Worm (Caenorhabditis elegans): ENCODE results near the gene R151.2.

The R151.2 gene

ce11 chrIII:7209721-7210120 is at the start of gene R151.2:
TSS of gene R151.2 (plus strand) at chrIII:7209967.
- no peak for TF ChIP-seq unc-39 (tag; optimal IDR thresholded peaks at IDR 0.05)

- no peak for TF ChIP-seq ceh-83 (GFP tag; optimal IDR thresholded peaks at IDR 0.05)
- no peak for TF ChIP-seq blmp-1 (tag; optimal IDR thresholded peaks at IDR 0.05)
- TF ChIP-seq mab-5 (tag; optimal IDR thresholded peaks at IDR 0.05): no peak
- TF ChIP-seq elt-3 (tag; optimal IDR thresholded peaks at IDR 0.05): no peak
- TF ChIP-seq zip-8 (tag; optimal IDR thresholded peaks at IDR 0.05): no peak
- TF ChIP-seq snpc-4 (tag; optimal IDR thresholded peaks at IDR 0.05): no peak
- TF ChIP-seq M03D4.4 (tag; optimal IDR thresholded peaks at IDR 0.05): no peak
- TF ChIP-seq unc-62 (GFP tag; optimal IDR thresholded peaks at IDR 0.05): no peak
- TF ChIP-seq lin-13 (tag; optimal IDR thresholded peaks at IDR 0.05): no peak
- TF ChIP-seq lin-32 (GFP tag; optimal IDR thresholded peaks at IDR 0.05): no peak
- TF ChIP-seq elt-1 (tag; optimal IDR thresholded peaks at IDR 0.05; ENCODE audit: borderline replicate concordance, insufficient read depth): no peak
- TF ChIP-seq ceh-43 (GFP tag; optimal IDR thresholded peaks at IDR 0.05): no peak
- TF ChIP-seq nhr-12 (tag; optimal IDR thresholded peaks at IDR 0.05): no peak
- no peak for TF ChIP-seq nhr-76 (tag; optimal IDR thresholded peaks at IDR 0.05)
- no peak for TF ChIP-seq tbx-8 (GFP tag; optimal IDR thresholded peaks at IDR 0.05)
Observed at ce11 chrIII:7161055-7161454, 48.7 kb upstream of the R151.2 start, which contains the start of gene rnp-7. TSS of gene rnp-7 (minus strand) at chrIII:7161155.

- TF ChIP-seq sem-2 (GFP tag; optimal IDR thresholded peaks at IDR 0.05) (no peak), drap-1 (GFP tag; optimal IDR thresholded peaks at IDR 0.05) (peak; percentile 42), ces-1 (GFP tag; optimal IDR thresholded peaks at IDR 0.05) (peak; percentile 80), ham-2 (GFP tag; optimal IDR thresholded peaks at IDR 0.05) (no peak), ceh-83 (GFP tag; optimal IDR thresholded peaks at IDR 0.05) (no peak), unc-62 (GFP tag; optimal IDR thresholded peaks at IDR 0.05) (peak; percentile 70), M03D4.4 (tag; optimal IDR thresholded peaks at IDR 0.05) (no peak), lin-32 (GFP tag; optimal IDR thresholded peaks at IDR 0.05) (no peak), snpc-4 (tag; optimal IDR thresholded peaks at IDR 0.05) (no peak), elt-1 (tag; optimal IDR thresholded peaks at IDR 0.05; ENCODE audit: borderline replicate concordance, insufficient read depth) (no peak), pha-4 (tag; optimal IDR thresholded peaks at IDR 0.05) (peak; percentile 85), mep-1 (tag; optimal IDR thresholded peaks at IDR 0.05) (peak; percentile 98), ceh-39 (tag; optimal IDR thresholded peaks at IDR 0.05) (peak; percentile 87), nhr-12 (tag; optimal IDR thresholded peaks at IDR 0.05) (no peak), zip-8 (tag; optimal IDR thresholded peaks at IDR 0.05) (no peak), sptf-1 (tag; optimal IDR thresholded peaks at IDR 0.05) (peak; percentile 78), nhr-2 (tag; optimal IDR thresholded peaks at IDR 0.05) (peak; percentile 42), unc-39 (tag; optimal IDR thresholded peaks at IDR 0.05) (no peak), nhr-28 (tag; optimal IDR thresholded peaks at IDR 0.05) (no peak), cnd-1 (tag; optimal IDR thresholded peaks at IDR 0.05) (no peak), tbx-8 (GFP tag; optimal IDR thresholded peaks at IDR 0.05) (no peak), nhr-76 (tag; optimal IDR thresholded peaks at IDR 0.05) (no peak), mab-5 (tag; optimal IDR thresholded peaks at IDR 0.05) (no peak), flh-1 (GFP tag; optimal IDR thresholded peaks at IDR 0.05) (no peak), mls-2 (tag; optimal IDR thresholded peaks at IDR 0.05) (peak; percentile 9), lin-13 (tag; optimal IDR thresholded peaks at IDR 0.05) (peak; percentile 96), hlh-1 (tag; optimal IDR thresholded peaks at IDR 0.05) (peak; percentile 69), elt-3 (tag; optimal IDR thresholded peaks at IDR 0.05) (no peak), blmp-1 (tag; optimal IDR thresholded peaks at IDR 0.05) (no peak), nhr-237 (tag; optimal IDR thresholded peaks at IDR 0.05) (peak; percentile 88), ceh-43 (GFP tag; optimal IDR thresholded peaks at IDR 0.05) (peak; percentile 3), lsy-2 (tag; optimal IDR thresholded peaks at IDR 0.05) (peak; percentile 89), unc-120 (tag; optimal IDR thresholded peaks at IDR 0.05; ENCODE audit: poor library complexity, severe bottlenecking) (peak; percentile 53), ztf-11 (tag; optimal IDR thresholded peaks at IDR 0.05) (no peak), bed-3 (GFP tag; optimal IDR thresholded peaks at IDR 0.05) (no peak)
Observed at ce11 chrIII:7162065-7162762, 47.6 kb upstream of the R151.2 start, which contains the start of the genes syf-2 and K04G7.1. TSS of gene syf-2 (minus strand) at chrIII:7162115. TSS of gene K04G7.1 (plus strand) at chrIII:7162712.

All from whole organism, mixed stage, embryonic.